Fruit fly (Drosophila melanogaster): ENCODE data around the gene CG46465.
A peak's percentile ranks its signal among the peaks of the same experiment; 100 is the strongest.

Gene CG46465

DNA sequence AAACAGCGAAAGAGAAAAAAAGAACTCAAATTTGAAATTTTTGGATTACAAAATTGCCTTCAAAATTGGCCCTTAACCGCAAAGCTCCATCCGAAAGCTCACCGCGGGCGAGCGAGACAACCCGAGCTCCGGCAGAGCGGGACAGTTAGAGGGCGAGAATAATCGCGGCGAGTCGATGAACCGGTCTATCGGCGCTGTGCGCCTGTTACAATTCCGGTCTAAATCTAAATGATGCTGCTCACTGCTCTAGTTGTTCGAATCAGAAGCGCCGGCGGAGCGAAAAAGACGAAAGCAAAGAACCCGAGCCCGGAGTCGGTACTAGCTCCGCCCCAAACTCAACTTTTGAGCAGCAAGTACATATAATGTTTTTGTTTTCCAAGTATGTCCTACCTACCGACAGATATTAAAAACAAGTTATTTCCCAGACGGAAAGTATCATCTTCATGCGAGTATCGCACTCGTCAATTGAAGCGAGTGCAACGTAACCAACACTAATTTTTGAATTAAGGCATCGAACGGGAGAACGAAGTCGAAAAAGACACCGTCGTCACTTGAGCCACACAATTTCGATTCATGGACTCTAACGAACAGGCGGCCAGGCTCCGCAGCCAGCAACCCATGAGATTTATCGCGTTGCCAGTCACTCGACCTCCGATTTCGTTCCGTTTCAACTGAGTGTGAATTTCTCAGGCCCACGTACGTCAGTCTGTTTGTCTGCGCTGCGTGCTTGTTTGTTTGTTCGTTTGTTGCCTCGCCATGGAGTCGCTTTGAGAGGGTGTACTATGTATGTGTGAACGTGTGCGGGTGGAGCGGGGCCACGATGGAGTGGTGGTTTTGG lies 47.9 kb upstream of the CG46465 start (continued):
- TF ChIP-seq CG1621 (tag; optimal IDR thresholded peaks at IDR 0.05) (peak; percentile 99), Eip78C (GFP tag) (peak; percentile 68), Hr38 (GFP tag; optimal IDR thresholded peaks at IDR 0.05) (no peak), fd85E (GFP tag; optimal IDR thresholded peaks at IDR 0.05) (no peak), CG11294 (GFP tag; IDR thresholded peaks at IDR 0.05) (no peak), CG8119 (GFP tag; IDR thresholded peaks at IDR 0.05) (no peak), lz (GFP tag; optimal IDR thresholded peaks at IDR 0.05) (no peak), CG6276 (GFP tag; optimal IDR thresholded peaks at IDR 0.05) (no peak), CG8319 (GFP tag; optimal IDR thresholded peaks at IDR 0.05) (no peak), Ets96B (tag; optimal IDR thresholded peaks at IDR 0.05) (no peak), CG7368 (GFP tag; optimal IDR thresholded peaks at IDR 0.05) (no peak), fkh (GFP tag; optimal IDR thresholded peaks at IDR 0.05) (peak; percentile 61), CG16779 (tag; optimal IDR thresholded peaks at IDR 0.05) (peak; percentile 29), dac (GFP tag; optimal IDR thresholded peaks at IDR 0.05) (no peak), Ets21C (GFP tag; optimal IDR thresholded peaks at IDR 0.05) (no peak), esn (GFP tag; optimal IDR thresholded peaks at IDR 0.05) (no peak), CG10669 (GFP tag; optimal IDR thresholded peaks at IDR 0.05) (no peak), CG6163 (GFP tag; IDR thresholded peaks at IDR 0.05) (no peak), svp (GFP tag) (peak; percentile 90), Gug (GFP tag; IDR thresholded peaks at IDR 0.05) (no peak), CG8632 (GFP tag; optimal IDR thresholded peaks at IDR 0.05) (no peak), Sox14 (GFP tag; optimal IDR thresholded peaks at IDR 0.05) (no peak), ss (GFP tag; optimal IDR thresholded peaks at IDR 0.05) (peak; percentile 38 to 65), pdm3 (GFP tag; optimal IDR thresholded peaks at IDR 0.05) (no peak), Blimp-1 (GFP tag; optimal IDR thresholded peaks at IDR 0.05) (no peak), CG9139 (GFP tag; optimal IDR thresholded peaks at IDR 0.05) (no peak), Hr4 (GFP tag; optimal IDR thresholded peaks at IDR 0.05) (no peak), Lpt (GFP tag; optimal IDR thresholded peaks at IDR 0.05) (no peak)

DNA sequence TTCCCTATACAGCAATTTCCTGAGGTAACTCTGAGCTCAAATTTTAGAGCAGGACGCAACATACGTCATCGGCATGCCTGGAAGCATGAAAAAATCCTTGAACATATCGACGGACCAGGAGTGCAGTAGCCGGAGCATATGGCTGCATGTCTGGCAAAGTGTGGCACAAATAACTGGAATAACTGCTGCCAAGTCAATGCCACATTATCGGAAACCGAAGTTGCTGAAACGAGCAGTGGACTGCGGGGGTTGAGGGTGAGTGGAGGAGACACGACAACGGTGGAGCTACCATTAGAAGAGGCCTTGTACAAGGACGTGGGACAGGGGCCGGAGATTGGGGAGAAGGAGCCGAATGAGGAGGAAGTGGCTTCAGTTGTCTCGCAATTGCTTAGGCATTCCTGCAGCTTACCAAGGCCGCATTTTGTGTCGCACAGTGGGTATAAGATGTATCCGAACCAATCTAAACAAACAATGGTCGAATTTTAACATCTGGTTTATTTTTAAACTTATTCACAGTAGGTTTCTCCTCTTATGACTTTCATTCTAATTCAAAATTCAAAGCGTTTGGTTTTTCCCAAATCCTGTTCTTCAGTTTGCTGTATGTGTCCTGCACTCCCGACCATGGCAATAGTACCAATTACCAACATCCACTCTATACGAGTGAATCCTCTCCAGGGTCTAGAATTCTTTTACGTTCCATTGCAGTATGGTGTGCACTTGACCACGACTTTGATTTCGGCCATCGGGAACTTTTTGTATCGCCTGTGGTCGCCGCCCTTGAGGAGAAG lies 46.3 kb upstream of the CG46465 start, which contains the start of gene CG46304:
TSS of gene CG46304 (plus strand) at position 541 of the 788 bp plus-strand sequence.
- no peak for TF ChIP-seq CG4318 (GFP tag; optimal IDR thresholded peaks at IDR 0.05)
- peak; percentile 59 for TF ChIP-seq CG32006 (GFP tag; optimal IDR thresholded peaks at IDR 0.05)
- TF ChIP-seq CG7368 (GFP tag; optimal IDR thresholded peaks at IDR 0.05): no peak
- peak; percentile 6 for TF ChIP-seq CG11902 (GFP tag; optimal IDR thresholded peaks at IDR 0.05)
- peak; percentile 62 for TF ChIP-seq fd59A (GFP tag; optimal IDR thresholded peaks at IDR 0.05)
- no peak for TF ChIP-seq CG6854 (GFP tag; optimal IDR thresholded peaks at IDR 0.05)
- TF ChIP-seq Gug (GFP tag; IDR thresholded peaks at IDR 0.05): no peak
- TF ChIP-seq CG6163 (GFP tag; IDR thresholded peaks at IDR 0.05): 0 out of 3 replicates have a peak, but pooled peaks have one; percentile 23
- peak; percentile 33 for TF ChIP-seq pdm3 (GFP tag; optimal IDR thresholded peaks at IDR 0.05)
- no peak for TF ChIP-seq Eip93F (GFP tag; optimal IDR thresholded peaks at IDR 0.05)
- peak; percentile 25 for TF ChIP-seq cyc (GFP tag; optimal IDR thresholded peaks at IDR 0.05)
- peak; percentile 39 for TF ChIP-seq Hr39 (GFP tag; optimal IDR thresholded peaks at IDR 0.05)
- peak; percentile 55 for TF ChIP-seq CG3032 (tag; optimal IDR thresholded peaks at IDR 0.05)
- no peak for TF ChIP-seq CG11294 (GFP tag; IDR thresholded peaks at IDR 0.05)
- TF ChIP-seq Sox14 (GFP tag; optimal IDR thresholded peaks at IDR 0.05): peak; percentile 68
- TF ChIP-seq Lpt (GFP tag; optimal IDR thresholded peaks at IDR 0.05): peak; percentile 61
- TF ChIP-seq spab (GFP tag; optimal IDR thresholded peaks at IDR 0.05): peak; percentile 51
- TF ChIP-seq CG16779 (tag; optimal IDR thresholded peaks at IDR 0.05): no peak
- peak; percentile 54 for TF ChIP-seq CG31627 (GFP tag; optimal IDR thresholded peaks at IDR 0.05)
- peak; percentile 33 for TF ChIP-seq CG10669 (GFP tag; optimal IDR thresholded peaks at IDR 0.05)
- no peak for TF ChIP-seq CG8119 (GFP tag; IDR thresholded peaks at IDR 0.05)
- no peak for TF ChIP-seq Hr38 (GFP tag; optimal IDR thresholded peaks at IDR 0.05)
- TF ChIP-seq Hr4 (GFP tag; optimal IDR thresholded peaks at IDR 0.05): peak; percentile 23
- no peak for TF ChIP-seq CG6276 (GFP tag; optimal IDR thresholded peaks at IDR 0.05)
- peak; percentile 35 for TF ChIP-seq Smox (GFP tag; optimal IDR thresholded peaks at IDR 0.05)
- TF ChIP-seq CG3919 (GFP tag; optimal IDR thresholded peaks at IDR 0.05): peak; percentile 39
- peak; percentile 12 for TF ChIP-seq Ets21C (GFP tag; optimal IDR thresholded peaks at IDR 0.05)
- TF ChIP-seq vri (GFP tag; optimal IDR thresholded peaks at IDR 0.05): no peak
- peak in 1 of 2 experiments; percentile 33 for TF ChIP-seq ss (GFP tag; optimal IDR thresholded peaks at IDR 0.05)
- TF ChIP-seq CG9139 (GFP tag; optimal IDR thresholded peaks at IDR 0.05): no peak
- no peak for TF ChIP-seq CG15336 (GFP tag; IDR thresholded peaks at IDR 0.05)
- TF ChIP-seq Ets96B (tag; optimal IDR thresholded peaks at IDR 0.05): peak; percentile 38
- peak; percentile 35 for TF ChIP-seq Sox102F (GFP tag; optimal IDR thresholded peaks at IDR 0.05)
- TF ChIP-seq salr (GFP tag; optimal IDR thresholded peaks at IDR 0.05): no peak
